Worm (Caenorhabditis elegans): Measurements from ENCODE around the gene nhr-20.

ce11 chrIII:4275704-4276103, 42.7 kb upstream of the nhr-20 start:
- TF ChIP-seq F13C5.2 (tag; optimal IDR thresholded peaks at IDR 0.05) (no peak), flt-1 (GFP tag; IDR thresholded peaks at IDR 0.05) (no peak), tra-4 (tag; optimal IDR thresholded peaks at IDR 0.05) (no peak), ama-1 (optimal IDR thresholded peaks at IDR 0.05) (peak; percentile 41)
